Fruit fly (Drosophila melanogaster) whole organism, embryonic: ENCODE measurements around the gene MtnD.

ENCODE experiments used
- CG10979 ChIP-seq: fragments of 200-800 bp; sonication (Bioruptor generic); optimal IDR thresholded peaks from 2 replicates; lab custom pipeline; 2018; ENCODE audit warnings: missing biosample characterization, mild to moderate bottlenecking, missing genetic modification characterization, moderate library complexity
- CG15514 ChIP-seq: fragments of 200-800 bp; sonication (Bioruptor generic); optimal IDR thresholded peaks from 3 replicates; lab custom pipeline; 2017; ENCODE audit warnings: missing biosample characterization, missing genetic modification characterization, mild to moderate bottlenecking, moderate library complexity, missing genetic modification reagents
- CG8478 ChIP-seq: fragments of >200 bp; optimal IDR thresholded peaks from 2 replicates; lab custom pipeline; 2018
- Meics ChIP-seq: fragments of 200-800 bp; sonication (Bioruptor generic); optimal IDR thresholded peaks from 2 replicates; lab custom pipeline; 2017; ENCODE audit warnings: missing biosample characterization, mild to moderate bottlenecking, missing genetic modification characterization
- ato ChIP-seq: fragments of 200-800 bp; sonication (Bioruptor generic); IDR thresholded peaks from 2 replicates; pipeline ENCODE4 v1.3.6; 2022; ENCODE audit warnings: missing biosample characterization, missing genetic modification characterization; ENCODE audit not compliant: partially characterized antibody
- danr ChIP-seq: fragments of 200-800 bp; sonication (Bioruptor generic); IDR thresholded peaks from 2 replicates; pipeline ENCODE4 v1.3.6; 2022; ENCODE audit warnings: missing biosample characterization, missing genetic modification characterization
- vfl ChIP-seq: fragments of 200-800 bp; sonication (Bioruptor generic); optimal IDR thresholded peaks from 2 replicates; lab custom pipeline; 2016; ENCODE audit warnings: missing biosample characterization, missing genetic modification characterization

DNA sequence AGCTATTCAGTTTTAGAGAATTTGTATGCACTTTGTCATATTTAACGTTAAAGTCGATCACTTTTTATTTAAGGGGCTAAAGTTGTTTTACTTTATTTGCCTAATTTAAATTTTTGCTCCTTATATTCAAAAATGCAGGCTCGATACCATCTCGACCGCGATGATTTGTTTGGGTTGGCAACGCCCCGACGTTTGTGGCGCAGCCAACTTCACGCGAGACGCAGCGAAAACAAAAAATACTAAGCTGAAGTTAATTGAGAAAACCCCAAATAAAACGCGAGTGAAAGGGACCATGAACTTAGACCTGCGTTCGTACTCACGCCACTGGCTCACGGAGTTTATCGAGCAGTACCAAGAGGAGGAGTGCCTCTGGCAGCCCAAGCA is 23.3 kb downstream of the MtnD start:
- no peak for TF ChIP-seq ato (GFP tag; lab: Robert Waterston, UW)
- no peak for TF ChIP-seq vfl (GFP tag; lab: Kevin White, UChicago)
- TF ChIP-seq CG15514 (GFP tag; lab: Kevin White, UChicago): no peak
- TF ChIP-seq CG10979: no peak
- TF ChIP-seq Meics (GFP tag; lab: Kevin White, UChicago): peak; percentile 20
- TF ChIP-seq CG8478 (lab: Kevin White, UChicago): no peak
- no peak for TF ChIP-seq danr (GFP tag; lab: Robert Waterston, UW)
